Worm (Caenorhabditis elegans) whole organism, mixed stage, embryonic: ENCODE measurements around the gene nhr-40.

Experiments used
- M03D4.4 ChIP-seq: sonication (generic microtip); optimal IDR thresholded peaks from 2 replicates; lab custom pipeline; 2017; ENCODE audit warnings: mild to moderate bottlenecking, missing genetic modification characterization, missing compliant biosample characterization
- bed-3 ChIP-seq: fragments of 200-800 bp; sonication (Bioruptor generic); optimal IDR thresholded peaks from 3 replicates; lab custom pipeline; 2018; ENCODE audit warnings: mild to moderate bottlenecking, missing genetic modification characterization, moderate library complexity, missing compliant biosample characterization
- blmp-1 ChIP-seq: fragments of 150-350 bp; optimal IDR thresholded peaks from 2 replicates; lab custom pipeline; 2014; ENCODE audit warnings: missing biosample characterization, missing genetic modification characterization
- ceh-39 ChIP-seq: fragments of 150-350 bp; optimal IDR thresholded peaks from 2 replicates; lab custom pipeline; 2014; ENCODE audit warnings: missing biosample characterization, missing genetic modification characterization
- ceh-43 ChIP-seq: fragments of 200-800 bp; sonication (Bioruptor generic); optimal IDR thresholded peaks from 2 replicates; lab custom pipeline; 2018; ENCODE audit warnings: mild to moderate bottlenecking, missing genetic modification characterization, moderate library complexity, missing compliant biosample characterization
- ceh-83 ChIP-seq: fragments of 200-800 bp; sonication (Bioruptor generic); optimal IDR thresholded peaks from 2 replicates; lab custom pipeline; 2018; ENCODE audit warnings: mild to moderate bottlenecking, missing genetic modification characterization, missing compliant biosample characterization
- ces-1 ChIP-seq: fragments of 150-350 bp; optimal IDR thresholded peaks from 2 replicates; lab custom pipeline; 2014; ENCODE audit warnings: missing biosample characterization, missing genetic modification reagents, missing genetic modification characterization
- cnd-1 ChIP-seq: fragments of 200-800 bp; sonication (Bioruptor generic); optimal IDR thresholded peaks from 2 replicates; lab custom pipeline; 2018; ENCODE audit warnings: mild to moderate bottlenecking, missing genetic modification characterization, missing compliant biosample characterization
- drap-1 ChIP-seq: fragments of 200-800 bp; sonication (Bioruptor generic); optimal IDR thresholded peaks from 3 replicates; lab custom pipeline; 2018; ENCODE audit warnings: mild to moderate bottlenecking, missing genetic modification characterization, missing compliant biosample characterization
- elt-1 ChIP-seq: sonication (generic microtip); optimal IDR thresholded peaks from 2 replicates; lab custom pipeline; 2017; ENCODE audit warnings: missing genetic modification characterization, mild to moderate bottlenecking, missing compliant biosample characterization, antibody characterized with exemption, moderate library complexity, borderline replicate concordance; ENCODE audit not compliant: insufficient read depth
- elt-3 ChIP-seq: fragments of 150-350 bp; optimal IDR thresholded peaks from 2 replicates; lab custom pipeline; 2014; ENCODE audit warnings: missing biosample characterization, missing genetic modification characterization
- flh-1 ChIP-seq: fragments of 200-800 bp; sonication (Bioruptor generic); optimal IDR thresholded peaks from 2 replicates; lab custom pipeline; 2018; ENCODE audit warnings: mild to moderate bottlenecking, missing genetic modification characterization, moderate library complexity, missing compliant biosample characterization
- ham-2 ChIP-seq: fragments of 200-800 bp; sonication (Bioruptor generic); optimal IDR thresholded peaks from 2 replicates; lab custom pipeline; 2018; ENCODE audit warnings: mild to moderate bottlenecking, missing genetic modification characterization, missing compliant biosample characterization
- hlh-1 ChIP-seq: fragments of 150-350 bp; optimal IDR thresholded peaks from 2 replicates; lab custom pipeline; 2014; ENCODE audit warnings: missing biosample characterization, missing genetic modification reagents, missing genetic modification characterization
- lin-13 ChIP-seq: fragments of 150-350 bp; optimal IDR thresholded peaks from 2 replicates; lab custom pipeline; 2014; ENCODE audit warnings: missing biosample characterization, missing genetic modification characterization
- lin-32 ChIP-seq: fragments of 200-800 bp; sonication (Bioruptor generic); optimal IDR thresholded peaks from 2 replicates; lab custom pipeline; 2018; ENCODE audit warnings: mild to moderate bottlenecking, missing genetic modification characterization, missing compliant biosample characterization
- lsy-2 ChIP-seq: fragments of 150-350 bp; optimal IDR thresholded peaks from 2 replicates; lab custom pipeline; 2014; ENCODE audit warnings: missing biosample characterization, missing genetic modification characterization
- mab-5 ChIP-seq: fragments of 150-350 bp; optimal IDR thresholded peaks from 2 replicates; lab custom pipeline; 2014; ENCODE audit warnings: missing biosample characterization, missing genetic modification characterization
- mep-1 ChIP-seq: fragments of 150-350 bp; optimal IDR thresholded peaks from 2 replicates; lab custom pipeline; 2017; ENCODE audit warnings: missing biosample characterization, missing genetic modification reagents, missing genetic modification characterization, inconsistent platforms
- mls-2 ChIP-seq: sonication (generic microtip); optimal IDR thresholded peaks from 2 replicates; lab custom pipeline; 2016; ENCODE audit warnings: mild to moderate bottlenecking, missing genetic modification characterization, moderate library complexity, missing compliant biosample characterization
- nhr-12 ChIP-seq: fragments of 150-350 bp; optimal IDR thresholded peaks from 2 replicates; lab custom pipeline; 2014; ENCODE audit warnings: missing biosample characterization, missing genetic modification characterization
- nhr-2 ChIP-seq: fragments of 150-350 bp; optimal IDR thresholded peaks from 2 replicates; lab custom pipeline; 2014; ENCODE audit warnings: missing biosample characterization, missing genetic modification characterization
- nhr-28 ChIP-seq: fragments of 150-350 bp; optimal IDR thresholded peaks from 2 replicates; lab custom pipeline; 2014; ENCODE audit warnings: missing biosample characterization, missing genetic modification characterization
- nhr-76 ChIP-seq: sonication (generic microtip); optimal IDR thresholded peaks from 2 replicates; lab custom pipeline; 2017; ENCODE audit warnings: missing biosample characterization, missing genetic modification characterization
- pha-4 ChIP-seq: fragments of 150-350 bp; optimal IDR thresholded peaks from 2 replicates; lab custom pipeline; 2018; ENCODE audit warnings: missing biosample characterization, missing genetic modification reagents, missing genetic modification characterization
- sem-2 ChIP-seq: fragments of 200-800 bp; sonication (Bioruptor generic); optimal IDR thresholded peaks from 2 replicates; lab custom pipeline; 2018; ENCODE audit warnings: mild to moderate bottlenecking, missing genetic modification characterization, missing compliant biosample characterization
- snpc-4 ChIP-seq: fragments of 150-350 bp; optimal IDR thresholded peaks from 2 replicates; lab custom pipeline; 2014; ENCODE audit warnings: missing biosample characterization, missing genetic modification characterization
- sptf-1 ChIP-seq: sonication (generic microtip); optimal IDR thresholded peaks from 2 replicates; lab custom pipeline; 2017; ENCODE audit warnings: mild to moderate bottlenecking, missing genetic modification characterization, moderate library complexity, missing compliant biosample characterization
- tbx-8 ChIP-seq: fragments of 200-800 bp; sonication (Bioruptor generic); optimal IDR thresholded peaks from 2 replicates; lab custom pipeline; 2018; ENCODE audit warnings: mild to moderate bottlenecking, missing genetic modification characterization, moderate library complexity, missing compliant biosample characterization
- unc-120 ChIP-seq: sonication (generic microtip); optimal IDR thresholded peaks from 2 replicates; lab custom pipeline; 2017; ENCODE audit warnings: missing genetic modification characterization, missing compliant biosample characterization; ENCODE audit not compliant: poor library complexity, severe bottlenecking
- unc-39 ChIP-seq: fragments of 150-350 bp; optimal IDR thresholded peaks from 2 replicates; lab custom pipeline; 2014; ENCODE audit warnings: missing biosample characterization, missing genetic modification characterization
- unc-62 ChIP-seq: fragments of 150-350 bp; optimal IDR thresholded peaks from 2 replicates; lab custom pipeline; 2014; ENCODE audit warnings: missing biosample characterization, missing genetic modification reagents, missing genetic modification characterization
- zip-8 ChIP-seq: fragments of 150-350 bp; optimal IDR thresholded peaks from 2 replicates; lab custom pipeline; 2014; ENCODE audit warnings: missing biosample characterization, missing genetic modification characterization
- ztf-11 ChIP-seq: fragments of 150-350 bp; optimal IDR thresholded peaks from 2 replicates; lab custom pipeline; 2014; ENCODE audit warnings: missing biosample characterization, missing genetic modification characterization

The nhr-40 gene

ce11 chrX:2580524-2580981, 13.2 kb upstream of the nhr-40 start, which contains the start of gene H01M10.1:
TSS of gene H01M10.1 (minus strand) at chrX:2580574.
- TF ChIP-seq nhr-12: no peak
- TF ChIP-seq cnd-1 (tag; lab: Kevin White, UChicago): no peak
- TF ChIP-seq blmp-1 (tag; lab: Kevin White, UChicago): no peak
- no peak for TF ChIP-seq pha-4
- no peak for TF ChIP-seq nhr-2
- no peak for TF ChIP-seq lin-13 (tag; lab: Kevin White, UChicago)

- TF ChIP-seq blmp-1 (tag; lab: Kevin White, UChicago): no peak
- no peak for TF ChIP-seq ham-2 (GFP tag; lab: Kevin White, UChicago)
- TF ChIP-seq ztf-11 (tag; lab: Kevin White, UChicago): no peak
- TF ChIP-seq tbx-8 (GFP tag; lab: Kevin White, UChicago): no peak
- TF ChIP-seq ceh-39 (tag; lab: Kevin White, UChicago): no peak
- TF ChIP-seq mab-5 (tag; lab: Kevin White, UChicago): no peak
- no peak for TF ChIP-seq elt-3
- no peak for TF ChIP-seq nhr-12
- TF ChIP-seq unc-62: no peak
- TF ChIP-seq flh-1 (GFP tag; lab: Kevin White, UChicago): no peak
- TF ChIP-seq ceh-43 (GFP tag; lab: Kevin White, UChicago): no peak
- no peak for TF ChIP-seq zip-8
- TF ChIP-seq nhr-76 (tag; lab: Kevin White, UChicago): no peak
- no peak for TF ChIP-seq cnd-1 (tag; lab: Kevin White, UChicago)
- TF ChIP-seq sem-2 (GFP tag; lab: Kevin White, UChicago): no peak
- no peak for TF ChIP-seq ceh-83 (GFP tag; lab: Kevin White, UChicago)
- TF ChIP-seq unc-39 (tag; lab: Kevin White, UChicago): no peak
- no peak for TF ChIP-seq unc-120 (tag; lab: Kevin White, UChicago)
Measured at ce11 chrX:2581828-2582589, 11.8 kb upstream of the nhr-40 start.

ce11 chrX:2583135-2583683, 10.6 kb upstream of the nhr-40 start:
- no peak for TF ChIP-seq snpc-4 (tag; lab: Kevin White, UChicago)
- no peak for TF ChIP-seq unc-62
- TF ChIP-seq mep-1: no peak
- no peak for TF ChIP-seq elt-1 (tag; lab: Kevin White, UChicago)
- TF ChIP-seq unc-120 (tag; lab: Kevin White, UChicago): no peak
- TF ChIP-seq nhr-76 (tag; lab: Kevin White, UChicago): no peak
- no peak for TF ChIP-seq zip-8
- no peak for TF ChIP-seq lin-32 (GFP tag; lab: Kevin White, UChicago)
- peak; percentile 4 for TF ChIP-seq M03D4.4 (tag; lab: Kevin White, UChicago)
- TF ChIP-seq mab-5 (tag; lab: Kevin White, UChicago): no peak
- no peak for TF ChIP-seq nhr-28
- TF ChIP-seq lsy-2 (tag; lab: Kevin White, UChicago): no peak
- no peak for TF ChIP-seq drap-1 (GFP tag; lab: Kevin White, UChicago)
- peak; percentile 71 for TF ChIP-seq mls-2
- no peak for TF ChIP-seq hlh-1 (tag; lab: Kevin White, UChicago)
- TF ChIP-seq blmp-1 (tag; lab: Kevin White, UChicago): no peak
- peak; percentile 49 for TF ChIP-seq cnd-1 (tag; lab: Kevin White, UChicago)
- no peak for TF ChIP-seq pha-4
- no peak for TF ChIP-seq flh-1 (GFP tag; lab: Kevin White, UChicago)
- TF ChIP-seq nhr-2: peak; percentile 61
- no peak for TF ChIP-seq sem-2 (GFP tag; lab: Kevin White, UChicago)
- TF ChIP-seq ztf-11 (tag; lab: Kevin White, UChicago): no peak
- TF ChIP-seq ceh-43 (GFP tag; lab: Kevin White, UChicago): no peak
- no peak for TF ChIP-seq ces-1 (GFP tag; lab: Kevin White, UChicago)
- no peak for TF ChIP-seq bed-3 (GFP tag; lab: Kevin White, UChicago)
- TF ChIP-seq ham-2 (GFP tag; lab: Kevin White, UChicago): peak; percentile 96
- no peak for TF ChIP-seq ceh-39 (tag; lab: Kevin White, UChicago)
- peak; percentile 59 for TF ChIP-seq sptf-1 (tag; lab: Kevin White, UChicago)
